Fruit fly (Drosophila melanogaster) whole organism, embryonic: Measurements from ENCODE around the gene CG43319.

ENCODE experiments used
- ATbp ChIP-seq: fragments of 200-800 bp; sonication (Bioruptor generic); optimal IDR thresholded peaks from 2 replicates; lab custom pipeline; 2017; ENCODE audit warnings: missing biosample characterization, mild to moderate bottlenecking, missing genetic modification characterization, missing genetic modification reagents
- B-H2 ChIP-seq: fragments of 200-800 bp; sonication (Bioruptor generic); optimal IDR thresholded peaks from 2 replicates; lab custom pipeline; 2018; ENCODE audit warnings: missing biosample characterization, mild to moderate bottlenecking, missing genetic modification characterization
- CG12071 ChIP-seq: fragments of 200-800 bp; sonication (Bioruptor generic); optimal IDR thresholded peaks from 3 replicates; lab custom pipeline; 2018; ENCODE audit warnings: missing biosample characterization, mild to moderate bottlenecking, missing genetic modification characterization
- CG17385 ChIP-seq: fragments of 200-800 bp; sonication (Bioruptor generic); optimal IDR thresholded peaks from 3 replicates; lab custom pipeline; 2018; ENCODE audit warnings: missing biosample characterization, mild to moderate bottlenecking, missing genetic modification characterization
- CG18764 ChIP-seq: fragments of 200-800 bp; sonication (Bioruptor generic); optimal IDR thresholded peaks from 3 replicates; lab custom pipeline; 2016; ENCODE audit warnings: missing biosample characterization, missing genetic modification characterization
- CG2875 ChIP-seq: fragments of 200-800 bp; sonication (Bioruptor generic); optimal IDR thresholded peaks from 2 replicates; lab custom pipeline; 2017; ENCODE audit warnings: missing biosample characterization, mild to moderate bottlenecking, missing genetic modification characterization, missing genetic modification reagents
- CG30020 ChIP-seq: fragments of 200-800 bp; optimal IDR thresholded peaks from 2 replicates; lab custom pipeline; 2019; ENCODE audit warnings: missing biosample characterization, mild to moderate bottlenecking, missing genetic modification characterization, moderate library complexity
- CG30403 ChIP-seq: fragments of 200-800 bp; sonication (Bioruptor generic); optimal IDR thresholded peaks from 3 replicates; lab custom pipeline; 2016; ENCODE audit warnings: missing biosample characterization, missing genetic modification characterization
- CG3065 ChIP-seq: fragments of 200-800 bp; sonication (Bioruptor generic); optimal IDR thresholded peaks from 2 replicates; lab custom pipeline; 2016; ENCODE audit warnings: missing biosample characterization, missing genetic modification characterization
- CG31224 ChIP-seq: fragments of 200-800 bp; sonication (Bioruptor generic); IDR thresholded peaks from 2 replicates; pipeline ENCODE4 v1.3.6; 2022; ENCODE audit warnings: missing biosample characterization, missing genetic modification characterization
- CG3407 ChIP-seq: fragments of 200-800 bp; sonication (Bioruptor generic); optimal IDR thresholded peaks from 2 replicates; lab custom pipeline; 2018; ENCODE audit warnings: missing biosample characterization, mild to moderate bottlenecking, missing genetic modification characterization
- CG5180 ChIP-seq: fragments of 200-800 bp; sonication (Bioruptor generic); optimal IDR thresholded peaks from 3 replicates; lab custom pipeline; 2017; ENCODE audit warnings: missing biosample characterization, missing genetic modification characterization, mild to moderate bottlenecking, moderate library complexity, missing genetic modification reagents
- CG6654 ChIP-seq: fragments of 200-800 bp; sonication (Bioruptor generic); optimal IDR thresholded peaks from 2 replicates; lab custom pipeline; 2017; ENCODE audit warnings: missing biosample characterization, mild to moderate bottlenecking, missing genetic modification characterization
- CG6813 ChIP-seq: fragments of 200-800 bp; sonication (Bioruptor generic); optimal IDR thresholded peaks from 2 replicates; lab custom pipeline; 2017; ENCODE audit warnings: missing biosample characterization, missing genetic modification characterization, mild to moderate bottlenecking, moderate library complexity, missing genetic modification reagents
- CG7271 ChIP-seq: fragments of 200-800 bp; sonication (Bioruptor generic); optimal IDR thresholded peaks from 2 replicates; lab custom pipeline; 2018; ENCODE audit warnings: missing biosample characterization, mild to moderate bottlenecking, missing genetic modification characterization, moderate library complexity
- CG8281 ChIP-seq: fragments of 200-800 bp; sonication (Bioruptor generic); optimal IDR thresholded peaks from 2 replicates; lab custom pipeline; 2018; ENCODE audit warnings: missing biosample characterization, mild to moderate bottlenecking, missing genetic modification characterization, moderate library complexity
- CG8290 ChIP-seq, 3 experiments: fragments of 200-800 bp; sonication (Bioruptor generic); optimal IDR thresholded peaks; 2 replicates each; lab custom pipeline; 2016 to 2019; ENCODE audit warnings: missing biosample characterization in 3 of 3, missing genetic modification characterization in 3 of 3, mild to moderate bottlenecking in 2 of 3, moderate library complexity in 1 of 3
- CG8388 ChIP-seq: fragments of 200-800 bp; sonication (Bioruptor generic); optimal IDR thresholded peaks from 2 replicates; lab custom pipeline; 2019; ENCODE audit warnings: missing biosample characterization, mild to moderate bottlenecking, missing genetic modification characterization, moderate library complexity
- CG8944 ChIP-seq: fragments of 200-800 bp; sonication (Bioruptor generic); optimal IDR thresholded peaks from 3 replicates; lab custom pipeline; 2016; ENCODE audit warnings: missing biosample characterization, missing genetic modification characterization
- CG9727 ChIP-seq: fragments of 200-800 bp; sonication (Bioruptor generic); optimal IDR thresholded peaks from 3 replicates; lab custom pipeline; 2017; ENCODE audit warnings: missing biosample characterization, mild to moderate bottlenecking, missing genetic modification characterization
- CG9817 ChIP-seq: fragments of 200-800 bp; sonication (Bioruptor generic); optimal IDR thresholded peaks from 2 replicates; lab custom pipeline; 2018; ENCODE audit warnings: missing biosample characterization, mild to moderate bottlenecking, missing genetic modification characterization, moderate library complexity
- Ets65A ChIP-seq: fragments of 200-800 bp; sonication (Bioruptor generic); peaks from one replicate; lab custom pipeline; 2016; ENCODE audit warnings: missing biosample characterization, missing genetic modification characterization
- GATAe ChIP-seq: fragments of 200-800 bp; sonication (Bioruptor generic); conservative IDR thresholded peaks from 2 replicates; pipeline ENCODE4 v1.3.6; 2022; ENCODE audit warnings: missing biosample characterization, missing genetic modification characterization
- H2.0 ChIP-seq: fragments of 200-800 bp; sonication (Bioruptor generic); IDR thresholded peaks from 2 replicates; pipeline ENCODE4 v1.3.6; 2022; ENCODE audit warnings: missing biosample characterization, missing genetic modification characterization
- NC2α ChIP-seq: fragments of 200-800 bp; sonication (Bioruptor generic); optimal IDR thresholded peaks from 2 replicates; lab custom pipeline; 2016; ENCODE audit warnings: missing biosample characterization, missing genetic modification characterization
- Oli ChIP-seq: fragments of 200-800 bp; sonication (Bioruptor generic); optimal IDR thresholded peaks from 2 replicates; lab custom pipeline; 2018; ENCODE audit warnings: missing biosample characterization, mild to moderate bottlenecking, missing genetic modification characterization, moderate library complexity
- Rfx ChIP-seq: fragments of 200-800 bp; sonication (Bioruptor generic); IDR thresholded peaks from 2 replicates; pipeline ENCODE4 v1.3.6; 2022; ENCODE audit warnings: missing biosample characterization, missing genetic modification characterization
- ap ChIP-seq: fragments of 200-800 bp; sonication (Bioruptor generic); IDR thresholded peaks from 2 replicates; pipeline ENCODE4 v1.3.6; 2022; ENCODE audit warnings: missing biosample characterization, missing genetic modification characterization
- ase ChIP-seq: fragments of 200-800 bp; sonication (Bioruptor generic); IDR thresholded peaks from 3 replicates; pipeline ENCODE4 v1.3.6; 2022; ENCODE audit warnings: missing biosample characterization, missing genetic modification characterization
- ato ChIP-seq: fragments of 200-800 bp; sonication (Bioruptor generic); IDR thresholded peaks from 2 replicates; pipeline ENCODE4 v1.3.6; 2022; ENCODE audit warnings: missing biosample characterization, missing genetic modification characterization; ENCODE audit not compliant: partially characterized antibody
- cad ChIP-seq: fragments of >200 bp; optimal IDR thresholded peaks from 2 replicates; lab custom pipeline; 2017; ENCODE audit warnings: missing biosample characterization, missing genetic modification characterization
- chm ChIP-seq: fragments of 200-800 bp; sonication (Bioruptor generic); IDR thresholded peaks from 2 replicates; pipeline ENCODE4 v1.3.6; 2022; ENCODE audit warnings: missing biosample characterization, missing genetic modification characterization
- disco-r ChIP-seq: fragments of 200-800 bp; sonication (Bioruptor generic); optimal IDR thresholded peaks from 2 replicates; lab custom pipeline; 2016; ENCODE audit warnings: missing biosample characterization, missing genetic modification characterization
- gsb-n ChIP-seq: fragments of 200-800 bp; sonication (Bioruptor generic); optimal IDR thresholded peaks from 3 replicates; lab custom pipeline; 2018; ENCODE audit warnings: missing biosample characterization, mild to moderate bottlenecking, missing genetic modification characterization
- jumu ChIP-seq: fragments of 200-800 bp; sonication (Bioruptor generic); optimal IDR thresholded peaks from 3 replicates; lab custom pipeline; 2016; ENCODE audit warnings: missing biosample characterization, missing genetic modification characterization
- kah ChIP-seq: fragments of 200-800 bp; sonication (Bioruptor generic); optimal IDR thresholded peaks from 2 replicates; lab custom pipeline; 2018; ENCODE audit warnings: missing biosample characterization, mild to moderate bottlenecking, missing genetic modification characterization
- kay ChIP-seq: fragments of 200-800 bp; sonication (Bioruptor generic); optimal IDR thresholded peaks from 2 replicates; lab custom pipeline; 2016; ENCODE audit warnings: missing biosample characterization, missing genetic modification characterization
- lov ChIP-seq, 2 experiments: fragments of 200-800 bp in 1 of 2; fragments of >200 bp in 1 of 2; sonication (Bioruptor generic) in 1 of 2; IDR thresholded peaks in 1 of 2; optimal IDR thresholded peaks in 1 of 2; 2 replicates in 1 of 2; 3 replicates in 1 of 2; pipeline versions ENCODE4 v1.3.6 to Lab custom; 2017 to 2022; ENCODE audit warnings: missing biosample characterization in 1 of 2, missing genetic modification characterization in 1 of 2
- nerfin-1 ChIP-seq: fragments of 200-800 bp; sonication (Bioruptor generic); optimal IDR thresholded peaks from 3 replicates; lab custom pipeline; 2019; ENCODE audit warnings: missing biosample characterization, mild to moderate bottlenecking, missing genetic modification characterization, moderate library complexity
- nmo ChIP-seq: fragments of 200-800 bp; sonication (Bioruptor generic); optimal IDR thresholded peaks from 2 replicates; lab custom pipeline; 2018; ENCODE audit warnings: missing biosample characterization, mild to moderate bottlenecking, missing genetic modification characterization, moderate library complexity
- org-1 ChIP-seq: fragments of 200-800 bp; sonication (Bioruptor generic); optimal IDR thresholded peaks from 2 replicates; lab custom pipeline; 2017; ENCODE audit warnings: missing biosample characterization, missing genetic modification characterization
- pan ChIP-seq, 4 experiments: fragments of >200 bp in 3 of 4; fragments of 200-800 bp in 1 of 4; sonication (Bioruptor generic) in 1 of 4; optimal IDR thresholded peaks in 3 of 4; IDR thresholded peaks in 1 of 4; 2 replicates each; pipeline versions ENCODE4 v1.3.6 to Lab custom; 2017 to 2022; ENCODE audit warnings: missing biosample characterization in 2 of 4, missing genetic modification characterization in 2 of 4, mixed read lengths in 1 of 4
- pzg ChIP-seq: fragments of 200-800 bp; sonication (Bioruptor generic); optimal IDR thresholded peaks from 3 replicates; lab custom pipeline; 2018; ENCODE audit warnings: missing biosample characterization, mild to moderate bottlenecking, missing genetic modification characterization, moderate library complexity
- run ChIP-seq: fragments of 200-800 bp; sonication (Bioruptor generic); optimal IDR thresholded peaks from 3 replicates; lab custom pipeline; 2018; ENCODE audit warnings: missing biosample characterization, mild to moderate bottlenecking, missing genetic modification characterization
- sd ChIP-seq: fragments of 200-800 bp; sonication (Bioruptor generic); optimal IDR thresholded peaks from 3 replicates; lab custom pipeline; 2018; ENCODE audit warnings: missing biosample characterization, mild to moderate bottlenecking, missing genetic modification characterization, moderate library complexity
- sima ChIP-seq: fragments of 200-800 bp; sonication (Bioruptor generic); optimal IDR thresholded peaks from 2 replicates; lab custom pipeline; 2016; ENCODE audit warnings: missing biosample characterization, missing genetic modification characterization
- ssp ChIP-seq: fragments of 200-800 bp; sonication (Bioruptor generic); IDR thresholded peaks from 2 replicates; pipeline ENCODE4 v1.3.6; 2022; ENCODE audit warnings: missing biosample characterization, missing genetic modification characterization
- wor ChIP-seq: fragments of 200-800 bp; sonication (Bioruptor generic); IDR thresholded peaks from 2 replicates; pipeline ENCODE4 v1.3.6; 2022; ENCODE audit warnings: missing biosample characterization, missing genetic modification characterization

CG43319 gene

DNA sequence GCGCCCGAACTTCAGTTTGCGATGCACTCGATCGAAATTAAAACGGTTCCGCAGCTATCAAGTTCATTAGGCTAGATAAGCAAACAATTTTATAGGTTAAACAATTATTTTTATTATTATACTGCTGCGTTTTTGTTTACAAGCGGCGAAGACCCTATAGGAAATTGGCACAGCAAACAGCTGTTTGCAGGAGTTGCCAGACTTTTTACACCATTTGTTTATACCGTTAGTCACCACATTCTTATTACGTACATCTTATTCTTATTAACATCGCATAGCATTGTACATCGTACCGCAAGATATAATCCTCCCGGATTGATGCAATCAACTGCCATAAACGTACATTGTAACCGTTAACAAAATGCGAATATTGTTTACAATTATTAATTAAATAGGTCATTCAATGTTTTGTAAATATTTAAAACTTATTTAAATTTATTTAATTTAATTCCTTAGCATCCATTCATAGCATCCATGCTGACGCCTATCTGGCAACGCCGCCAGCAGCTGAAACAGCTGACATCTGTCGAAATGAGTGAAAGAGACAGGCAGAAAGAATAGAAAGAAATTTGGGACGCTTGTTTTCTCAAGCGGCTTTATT, 12.6 kb downstream of the CG43319 start, which contains the start of the genes CROT and CG12877 (continued):
- TF ChIP-seq org-1 (GFP tag; lab: Kevin White, UChicago) (peak; percentile 56), nmo (peak; percentile 91), B-H2 (GFP tag; lab: Kevin White, UChicago) (peak; percentile 70), CG8944 (GFP tag; lab: Kevin White, UChicago) (peak; percentile 17), gsb-n (peak; percentile 77), CG17385 (GFP tag; lab: Kevin White, UChicago) (peak; percentile 65), run (peak; percentile 24), chm (GFP tag; lab: Robert Waterston, UW) (peak; percentile 64; the same call in 1 of the 2 replicates), GATAe (GFP tag; lab: Robert Waterston, UW) (no peak), CG8290 (GFP tag; optimal IDR thresholded peaks at IDR 0.05; lab: Kevin White, UChicago) (no peak), CG8290 (tag; optimal IDR thresholded peaks at IDR 0.05; lab: Kevin White, UChicago) (peak; percentile 18 to 61), kah (GFP tag; lab: Kevin White, UChicago) (no peak), Rfx (GFP tag; lab: Robert Waterston, UW) (peak; percentile 78; the same call in 1 of the 2 replicates), CG8388 (peak; percentile 73), ssp (GFP tag; lab: Robert Waterston, UW) (peak; percentile 65), ATbp (GFP tag; lab: Kevin White, UChicago) (peak; percentile 69), CG6813 (GFP tag; lab: Kevin White, UChicago) (peak; percentile 13), CG3065 (GFP tag; lab: Kevin White, UChicago) (peak; percentile 60), CG9817 (peak; percentile 87), kay (GFP tag; lab: Kevin White, UChicago) (peak; percentile 89), CG8281 (tag; lab: Kevin White, UChicago) (peak; percentile 5), jumu (GFP tag; lab: Kevin White, UChicago) (peak; percentile 16), lov (optimal IDR thresholded peaks at IDR 0.05; lab: Kevin White, UChicago) (no peak), lov (GFP tag; IDR thresholded peaks at IDR 0.05; lab: Robert Waterston, UW) (0 out of 3 replicates have a peak, but pooled peaks have one; percentile 10), CG30020 (tag; lab: Kevin White, UChicago) (peak; percentile 75), cad (no peak), CG7271 (no peak), nerfin-1 (tag; lab: Kevin White, UChicago) (peak; percentile 86), wor (GFP tag; lab: Robert Waterston, UW) (peak; percentile 70), ato (GFP tag; lab: Robert Waterston, UW) (no peak), CG9727 (GFP tag; lab: Kevin White, UChicago) (peak; percentile 80), ap (peak; percentile 68), CG2875 (GFP tag; lab: Kevin White, UChicago) (peak; percentile 29), CG30403 (GFP tag; lab: Kevin White, UChicago) (peak; percentile 91), sd (peak; percentile 81), Oli (tag; lab: Kevin White, UChicago) (peak; percentile 81), pan (optimal IDR thresholded peaks at IDR 0.05; lab: Kevin White, UChicago) (no peak), pan (GFP tag; optimal IDR thresholded peaks at IDR 0.05 in 1 of 2, IDR thresholded peaks at IDR 0.05 in 1 of 2) (peak in 1 of 2 experiments; percentile 63), disco-r (GFP tag; lab: Kevin White, UChicago) (no peak), H2.0 (GFP tag; lab: Robert Waterston, UW) (peak; percentile 83), CG6654 (GFP tag; lab: Kevin White, UChicago) (peak; percentile 56), Ets65A (GFP tag; lab: Kevin White, UChicago) (peak; percentile 90), pzg (GFP tag; lab: Kevin White, UChicago) (peak; percentile 47), NC2α (GFP tag; lab: Kevin White, UChicago) (no peak), ase (GFP tag; lab: Robert Waterston, UW) (peak; percentile 63; the same call in 1 of the 3 replicates), CG31224 (GFP tag; lab: Robert Waterston, UW) (peak; percentile 66), CG12071 (peak; percentile 16), CG3407 (peak; percentile 43), sima (GFP tag; lab: Kevin White, UChicago) (no peak), CG5180 (no peak), CG18764 (GFP tag; lab: Kevin White, UChicago) (peak; percentile 58)
